Fruit fly (Drosophila melanogaster): ENCODE data around the gene TTLL6B.

dm6 chr3R:27263434-27264215, 12.8 kb upstream of the TTLL6B start, which contains the start of gene woc:
- TF ChIP-seq pan (optimal IDR thresholded peaks at IDR 0.05) = no peak
- TF ChIP-seq usp (GFP tag; optimal IDR thresholded peaks at IDR 0.05) = no peak
- no peak for TF ChIP-seq EcR (GFP tag; optimal IDR thresholded peaks at IDR 0.05)
- TF ChIP-seq psq (optimal IDR thresholded peaks at IDR 0.05) = no peak

All from whole organism.